Worm (Caenorhabditis elegans) whole organism, mixed stage, embryonic: ENCODE measurements around the gene EEED8.3.

Experiments used
- M03D4.4 ChIP-seq: sonication (generic microtip); optimal IDR thresholded peaks from 2 replicates; lab custom pipeline; 2017; ENCODE audit warnings: mild to moderate bottlenecking, missing genetic modification characterization, missing compliant biosample characterization
- bed-3 ChIP-seq: fragments of 200-800 bp; sonication (Bioruptor generic); optimal IDR thresholded peaks from 3 replicates; lab custom pipeline; 2018; ENCODE audit warnings: mild to moderate bottlenecking, missing genetic modification characterization, moderate library complexity, missing compliant biosample characterization
- blmp-1 ChIP-seq: fragments of 150-350 bp; optimal IDR thresholded peaks from 2 replicates; lab custom pipeline; 2014; ENCODE audit warnings: missing biosample characterization, missing genetic modification characterization
- ceh-39 ChIP-seq: fragments of 150-350 bp; optimal IDR thresholded peaks from 2 replicates; lab custom pipeline; 2014; ENCODE audit warnings: missing biosample characterization, missing genetic modification characterization
- ces-1 ChIP-seq: fragments of 150-350 bp; optimal IDR thresholded peaks from 2 replicates; lab custom pipeline; 2014; ENCODE audit warnings: missing biosample characterization, missing genetic modification reagents, missing genetic modification characterization
- cnd-1 ChIP-seq: fragments of 200-800 bp; sonication (Bioruptor generic); optimal IDR thresholded peaks from 2 replicates; lab custom pipeline; 2018; ENCODE audit warnings: mild to moderate bottlenecking, missing genetic modification characterization, missing compliant biosample characterization
- drap-1 ChIP-seq: fragments of 200-800 bp; sonication (Bioruptor generic); optimal IDR thresholded peaks from 3 replicates; lab custom pipeline; 2018; ENCODE audit warnings: mild to moderate bottlenecking, missing genetic modification characterization, missing compliant biosample characterization
- ham-2 ChIP-seq: fragments of 200-800 bp; sonication (Bioruptor generic); optimal IDR thresholded peaks from 2 replicates; lab custom pipeline; 2018; ENCODE audit warnings: mild to moderate bottlenecking, missing genetic modification characterization, missing compliant biosample characterization
- hlh-1 ChIP-seq: fragments of 150-350 bp; optimal IDR thresholded peaks from 2 replicates; lab custom pipeline; 2014; ENCODE audit warnings: missing biosample characterization, missing genetic modification reagents, missing genetic modification characterization
- lin-13 ChIP-seq: fragments of 150-350 bp; optimal IDR thresholded peaks from 2 replicates; lab custom pipeline; 2014; ENCODE audit warnings: missing biosample characterization, missing genetic modification characterization
- lin-32 ChIP-seq: fragments of 200-800 bp; sonication (Bioruptor generic); optimal IDR thresholded peaks from 2 replicates; lab custom pipeline; 2018; ENCODE audit warnings: mild to moderate bottlenecking, missing genetic modification characterization, missing compliant biosample characterization
- lsy-2 ChIP-seq: fragments of 150-350 bp; optimal IDR thresholded peaks from 2 replicates; lab custom pipeline; 2014; ENCODE audit warnings: missing biosample characterization, missing genetic modification characterization
- mab-5 ChIP-seq: fragments of 150-350 bp; optimal IDR thresholded peaks from 2 replicates; lab custom pipeline; 2014; ENCODE audit warnings: missing biosample characterization, missing genetic modification characterization
- mep-1 ChIP-seq: fragments of 150-350 bp; optimal IDR thresholded peaks from 2 replicates; lab custom pipeline; 2017; ENCODE audit warnings: missing biosample characterization, missing genetic modification reagents, missing genetic modification characterization, inconsistent platforms
- mls-2 ChIP-seq: sonication (generic microtip); optimal IDR thresholded peaks from 2 replicates; lab custom pipeline; 2016; ENCODE audit warnings: mild to moderate bottlenecking, missing genetic modification characterization, moderate library complexity, missing compliant biosample characterization
- nhr-12 ChIP-seq: fragments of 150-350 bp; optimal IDR thresholded peaks from 2 replicates; lab custom pipeline; 2014; ENCODE audit warnings: missing biosample characterization, missing genetic modification characterization
- nhr-2 ChIP-seq: fragments of 150-350 bp; optimal IDR thresholded peaks from 2 replicates; lab custom pipeline; 2014; ENCODE audit warnings: missing biosample characterization, missing genetic modification characterization
- nhr-237 ChIP-seq: fragments of 150-350 bp; optimal IDR thresholded peaks from 2 replicates; lab custom pipeline; 2014; ENCODE audit warnings: missing biosample characterization, missing genetic modification characterization
- nhr-28 ChIP-seq: fragments of 150-350 bp; optimal IDR thresholded peaks from 2 replicates; lab custom pipeline; 2014; ENCODE audit warnings: missing biosample characterization, missing genetic modification characterization
- nhr-76 ChIP-seq: sonication (generic microtip); optimal IDR thresholded peaks from 2 replicates; lab custom pipeline; 2017; ENCODE audit warnings: missing biosample characterization, missing genetic modification characterization
- pha-4 ChIP-seq: fragments of 150-350 bp; optimal IDR thresholded peaks from 2 replicates; lab custom pipeline; 2018; ENCODE audit warnings: missing biosample characterization, missing genetic modification reagents, missing genetic modification characterization
- sem-2 ChIP-seq: fragments of 200-800 bp; sonication (Bioruptor generic); optimal IDR thresholded peaks from 2 replicates; lab custom pipeline; 2018; ENCODE audit warnings: mild to moderate bottlenecking, missing genetic modification characterization, missing compliant biosample characterization
- snpc-4 ChIP-seq: fragments of 150-350 bp; optimal IDR thresholded peaks from 2 replicates; lab custom pipeline; 2014; ENCODE audit warnings: missing biosample characterization, missing genetic modification characterization
- sptf-1 ChIP-seq: sonication (generic microtip); optimal IDR thresholded peaks from 2 replicates; lab custom pipeline; 2017; ENCODE audit warnings: mild to moderate bottlenecking, missing genetic modification characterization, moderate library complexity, missing compliant biosample characterization
- tbx-8 ChIP-seq: fragments of 200-800 bp; sonication (Bioruptor generic); optimal IDR thresholded peaks from 2 replicates; lab custom pipeline; 2018; ENCODE audit warnings: mild to moderate bottlenecking, missing genetic modification characterization, moderate library complexity, missing compliant biosample characterization
- unc-120 ChIP-seq: sonication (generic microtip); optimal IDR thresholded peaks from 2 replicates; lab custom pipeline; 2017; ENCODE audit warnings: missing genetic modification characterization, missing compliant biosample characterization; ENCODE audit not compliant: poor library complexity, severe bottlenecking
- unc-62 ChIP-seq: fragments of 150-350 bp; optimal IDR thresholded peaks from 2 replicates; lab custom pipeline; 2014; ENCODE audit warnings: missing biosample characterization, missing genetic modification reagents, missing genetic modification characterization
- zip-8 ChIP-seq: fragments of 150-350 bp; optimal IDR thresholded peaks from 2 replicates; lab custom pipeline; 2014; ENCODE audit warnings: missing biosample characterization, missing genetic modification characterization
- ztf-11 ChIP-seq: fragments of 150-350 bp; optimal IDR thresholded peaks from 2 replicates; lab custom pipeline; 2014; ENCODE audit warnings: missing biosample characterization, missing genetic modification characterization

EEED8.3 gene

DNA sequence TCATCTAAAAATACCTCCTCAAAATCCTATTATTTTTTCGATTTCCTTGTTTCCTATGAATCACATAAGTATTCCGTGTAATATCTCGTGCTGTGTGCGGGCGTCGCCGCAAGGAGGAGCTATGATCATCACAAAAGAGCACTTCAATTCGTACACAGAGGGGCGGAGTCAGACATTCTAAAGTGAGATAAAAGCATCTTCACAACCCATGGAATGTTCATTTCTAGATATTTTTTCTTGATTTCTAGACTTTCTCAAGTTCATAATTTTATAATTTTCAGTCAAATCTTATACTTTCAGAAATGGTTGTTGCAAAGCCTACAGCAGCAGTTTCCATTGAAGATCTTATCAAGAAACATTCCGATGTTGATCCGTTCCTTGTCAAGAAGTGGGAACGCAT lies 33.3 kb downstream of the EEED8.3 start, which contains the start of gene cex-1:
Gene cex-1, plus strand, starts transcription at position 301 of the 400 bp plus-strand sequence.
- no peak for TF ChIP-seq sem-2 (GFP tag; lab: Kevin White, UChicago)
- no peak for TF ChIP-seq lsy-2
- no peak for TF ChIP-seq nhr-12
- TF ChIP-seq mab-5 (tag; lab: Kevin White, UChicago) = no peak
- no peak for TF ChIP-seq ztf-11 (tag; lab: Kevin White, UChicago)

DNA sequence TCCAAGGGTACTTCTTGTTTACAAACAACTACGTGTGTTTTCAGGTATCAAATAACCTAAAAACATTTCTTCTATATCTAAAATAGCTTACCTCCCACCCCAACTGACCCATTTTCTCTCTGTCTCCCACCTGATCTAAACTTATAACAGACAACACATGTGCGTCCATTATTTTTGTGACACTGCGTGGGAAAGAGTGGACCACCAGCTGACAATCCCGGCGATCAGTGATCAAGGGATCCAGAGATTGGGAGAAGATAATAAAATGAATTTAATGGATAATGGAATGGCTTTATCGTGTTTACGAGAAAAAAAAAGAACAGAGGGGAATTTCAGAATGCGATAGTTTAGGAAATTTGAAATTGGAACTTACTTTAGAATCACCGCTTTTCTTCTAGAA lies 35.1 kb downstream of the EEED8.3 start:
- no peak for TF ChIP-seq nhr-237 (tag; lab: Kevin White, UChicago)
- TF ChIP-seq ceh-39 (tag; lab: Kevin White, UChicago) = no peak
- TF ChIP-seq hlh-1 = peak; percentile 87
- no peak for TF ChIP-seq bed-3 (GFP tag; lab: Kevin White, UChicago)
- TF ChIP-seq cnd-1 = no peak
- TF ChIP-seq lin-13 (tag; lab: Kevin White, UChicago) = no peak
- TF ChIP-seq unc-62 (GFP tag; lab: Kevin White, UChicago) = peak; percentile 8
- TF ChIP-seq unc-120 (tag; lab: Kevin White, UChicago) = no peak
- no peak for TF ChIP-seq ztf-11 (tag; lab: Kevin White, UChicago)
- TF ChIP-seq, all 35 proteins: peak for 2

DNA sequence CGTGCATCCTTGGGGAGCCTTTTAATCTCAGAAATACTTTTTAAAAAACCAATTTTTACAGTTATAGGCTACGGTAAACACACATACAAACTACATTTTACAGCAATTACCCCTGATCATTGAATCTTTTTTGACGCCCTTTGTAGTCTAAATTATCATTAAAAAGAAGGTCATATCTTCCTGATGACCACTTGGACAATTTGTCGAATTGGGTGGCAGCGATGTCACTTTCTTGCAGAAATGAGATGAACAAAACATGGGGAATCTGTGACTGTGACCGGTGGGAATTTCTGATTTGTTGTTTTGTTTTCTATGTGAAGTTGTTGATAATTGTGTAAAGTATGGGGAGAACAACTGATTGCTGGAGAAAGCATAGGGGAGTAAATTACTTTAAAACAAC lies 35.5 kb downstream of the EEED8.3 start:
- TF ChIP-seq mep-1 (tag; lab: Kevin White, UChicago) = no peak
- no peak for TF ChIP-seq lin-32 (GFP tag; lab: Kevin White, UChicago)

DNA sequence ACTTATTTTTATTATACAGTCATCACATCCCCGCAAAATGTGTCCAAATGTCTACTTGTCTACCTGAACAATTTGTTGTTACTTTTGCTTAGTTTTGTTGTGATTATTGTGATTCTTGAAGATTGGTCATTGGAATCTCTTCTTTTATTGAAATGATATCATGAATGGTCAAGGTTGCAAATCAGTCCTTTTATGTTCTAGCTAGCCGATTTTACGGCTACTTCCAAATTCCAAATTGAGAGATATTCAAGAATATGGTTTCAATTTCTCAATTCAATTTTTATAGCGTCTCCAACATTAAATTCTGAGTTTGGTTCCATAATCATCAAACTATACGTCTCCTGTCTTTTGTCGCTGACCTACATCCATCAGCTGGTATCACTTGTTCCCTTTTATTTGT lies 37.2 kb downstream of the EEED8.3 start:
- TF ChIP-seq ces-1 = no peak
- no peak for TF ChIP-seq M03D4.4 (tag; lab: Kevin White, UChicago)
- TF ChIP-seq ztf-11 (tag; lab: Kevin White, UChicago) = no peak
- TF ChIP-seq nhr-28 (tag; lab: Kevin White, UChicago) = no peak
- no peak for TF ChIP-seq zip-8 (tag; lab: Kevin White, UChicago)

DNA sequence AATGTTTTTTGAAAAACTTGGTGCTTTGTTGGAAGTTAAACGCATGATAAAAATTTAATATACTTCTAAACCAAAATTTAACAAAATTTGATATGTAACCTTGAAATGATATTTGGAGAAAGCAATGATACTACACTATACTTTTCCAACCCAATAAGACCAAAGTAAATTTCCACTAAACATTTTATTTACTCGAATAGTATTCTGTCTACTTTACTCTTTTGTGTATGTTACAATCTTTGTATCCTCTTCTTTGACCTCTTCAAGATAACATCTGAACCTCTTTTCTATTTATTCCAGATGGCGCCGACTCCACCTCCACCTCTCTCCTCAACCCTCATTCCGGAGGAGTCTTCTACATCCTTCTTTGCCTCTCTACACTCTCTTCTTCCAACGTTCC lies 39.5 kb downstream of the EEED8.3 start, which contains the start of gene dhs-5:
Gene dhs-5, plus strand, starts transcription at position 301 of the 400 bp plus-strand sequence.
- TF ChIP-seq bed-3 (GFP tag; lab: Kevin White, UChicago) (no peak), pha-4 (no peak), snpc-4 (no peak), ham-2 (no peak), nhr-237 (tag; lab: Kevin White, UChicago) (no peak)

DNA sequence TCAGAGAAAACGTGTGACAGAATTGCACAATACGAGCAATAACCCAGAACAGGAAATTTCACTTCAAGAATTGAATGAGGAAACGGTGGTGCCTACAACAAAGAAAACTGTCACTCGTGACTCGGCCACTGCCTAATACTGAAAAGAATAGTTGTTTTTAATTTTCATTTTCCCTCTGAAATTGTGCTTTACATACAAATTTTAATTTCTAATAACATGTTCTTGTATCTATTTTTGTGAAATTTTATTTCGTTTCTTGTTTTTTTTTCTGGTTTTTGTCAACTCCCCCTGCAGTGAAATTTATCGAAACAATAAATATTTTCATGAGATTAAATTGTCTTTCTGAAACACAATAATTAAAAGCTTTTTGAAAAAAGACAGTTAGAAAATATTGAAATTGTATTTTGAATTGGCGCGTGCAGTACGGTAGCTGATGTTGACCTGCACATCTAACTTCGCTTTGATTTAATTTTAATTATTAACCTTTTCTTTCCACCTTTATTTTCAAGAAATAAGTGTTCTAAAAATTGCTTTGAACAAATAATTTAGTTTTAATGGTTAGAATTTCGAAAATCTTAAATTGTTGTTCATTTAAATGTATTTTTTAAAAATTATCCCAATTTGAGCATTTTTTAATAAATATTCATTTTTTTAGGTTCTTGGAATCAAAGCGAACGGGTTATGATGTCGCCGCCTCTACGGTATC lies 41.7 kb downstream of the EEED8.3 start, which contains the start of gene daz-1:
Gene daz-1, plus strand, starts transcription at position 656 of the 706 bp plus-strand sequence.
- TF ChIP-seq mls-2 (tag; lab: Kevin White, UChicago) = no peak
- no peak for TF ChIP-seq mab-5 (tag; lab: Kevin White, UChicago)
- TF ChIP-seq, all 35 proteins: peak for 0

DNA sequence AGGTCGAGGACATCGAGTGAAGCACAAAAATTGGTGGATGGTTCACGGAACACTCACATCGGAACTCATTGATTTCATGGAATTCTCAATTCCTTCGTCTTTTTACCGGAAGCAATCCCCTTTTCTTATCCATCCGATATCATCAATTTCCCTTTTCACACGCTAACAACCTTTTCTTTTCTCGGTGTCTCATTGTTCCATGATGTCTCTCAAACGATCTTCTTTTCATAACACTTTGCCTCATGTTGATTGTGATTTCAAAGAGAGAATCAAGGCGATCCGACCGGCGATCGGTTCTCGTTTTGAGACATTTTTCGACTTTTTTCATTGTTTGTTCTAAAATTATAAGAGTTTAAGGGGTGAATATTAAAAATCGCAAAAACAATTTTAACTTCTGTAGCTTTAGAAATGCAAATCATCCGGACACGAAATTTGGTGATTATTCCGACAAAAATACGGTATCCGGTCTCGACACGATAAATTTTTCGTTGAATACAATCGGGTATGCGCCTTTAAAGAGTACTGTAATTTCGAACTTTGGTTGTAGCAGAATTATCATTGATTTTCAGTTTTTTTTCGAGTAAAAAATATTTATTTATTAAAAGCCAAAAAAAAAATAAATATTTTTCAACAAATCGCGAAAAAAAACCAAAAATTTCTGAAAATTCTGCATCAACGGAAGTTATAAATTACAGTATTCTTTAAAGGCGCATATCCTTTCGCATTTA lies 44.8 kb downstream of the EEED8.3 start:
- TF ChIP-seq blmp-1 (tag; lab: Kevin White, UChicago) (peak; percentile 61), sptf-1 (tag; lab: Kevin White, UChicago) (no peak)

DNA sequence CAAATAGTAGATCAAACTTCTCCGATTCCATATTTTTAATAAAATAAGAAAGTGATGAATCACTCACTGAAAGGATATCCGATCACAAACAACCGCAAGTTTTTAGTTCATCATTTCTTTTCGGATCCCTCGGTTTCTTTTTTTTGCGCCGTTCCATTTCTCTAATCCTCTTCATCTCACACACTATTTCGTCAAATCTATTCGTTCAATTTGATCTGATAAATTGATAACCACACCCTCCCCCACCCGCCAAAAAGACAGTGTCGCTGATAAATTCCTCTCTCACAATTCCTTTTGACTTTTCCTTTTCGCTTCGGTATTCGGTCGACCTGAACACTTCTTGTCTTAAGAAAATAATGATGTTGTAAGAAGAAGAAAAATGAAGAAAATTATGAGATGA lies 45.5 kb downstream of the EEED8.3 start:
- no peak for TF ChIP-seq drap-1
- no peak for TF ChIP-seq mep-1 (tag; lab: Kevin White, UChicago)
- no peak for TF ChIP-seq nhr-237 (tag; lab: Kevin White, UChicago)
- TF ChIP-seq nhr-12 = no peak
- no peak for TF ChIP-seq cnd-1
- TF ChIP-seq pha-4 = no peak
- TF ChIP-seq sem-2 (GFP tag; lab: Kevin White, UChicago) = no peak
- TF ChIP-seq nhr-28 (tag; lab: Kevin White, UChicago) = no peak
- TF ChIP-seq ceh-39 (tag; lab: Kevin White, UChicago) = no peak
- TF ChIP-seq blmp-1 (tag; lab: Kevin White, UChicago) = no peak
- TF ChIP-seq hlh-1 = no peak
- TF ChIP-seq tbx-8 = no peak
- TF ChIP-seq nhr-2 = no peak
- no peak for TF ChIP-seq ham-2
- no peak for TF ChIP-seq nhr-76 (tag; lab: Kevin White, UChicago)
- no peak for TF ChIP-seq bed-3 (GFP tag; lab: Kevin White, UChicago)
- no peak for TF ChIP-seq M03D4.4 (tag; lab: Kevin White, UChicago)
- no peak for TF ChIP-seq unc-120 (tag; lab: Kevin White, UChicago)
